Worm (Caenorhabditis elegans) whole organism, L3 larva: ENCODE data around the gene ncs-5.

ENCODE experiments used
- R02D3.7 ChIP-seq: fragments of 150-350 bp; optimal IDR thresholded peaks from 2 replicates; lab custom pipeline; 2014; ENCODE audit warnings: missing biosample characterization, missing genetic modification characterization
- ZK546.5 ChIP-seq: sonication (generic microtip); optimal IDR thresholded peaks from 2 replicates; lab custom pipeline; 2017; ENCODE audit warnings: missing biosample characterization, missing genetic modification characterization
- aly-2 ChIP-seq: fragments of 150-350 bp; optimal IDR thresholded peaks from 2 replicates; lab custom pipeline; 2014; ENCODE audit warnings: missing biosample characterization, missing genetic modification characterization
- ama-1 ChIP-seq: fragments of 150-350 bp; optimal IDR thresholded peaks from 2 replicates; lab custom pipeline; 2018
- ceh-16 ChIP-seq: sonication (generic microtip); optimal IDR thresholded peaks from 2 replicates; lab custom pipeline; 2017; ENCODE audit warnings: missing biosample characterization, missing genetic modification characterization
- ceh-28 ChIP-seq: fragments of 150-350 bp; optimal IDR thresholded peaks from 2 replicates; lab custom pipeline; 2014; ENCODE audit warnings: missing biosample characterization, missing genetic modification reagents, missing genetic modification characterization
- ceh-82 ChIP-seq: fragments of 150-350 bp; optimal IDR thresholded peaks from 2 replicates; lab custom pipeline; 2014; ENCODE audit warnings: missing biosample characterization, missing genetic modification characterization
- ceh-9 ChIP-seq: sonication (generic microtip); optimal IDR thresholded peaks from 2 replicates; lab custom pipeline; 2018; ENCODE audit warnings: missing biosample characterization, missing genetic modification characterization
- daf-12 ChIP-seq: fragments of 150-350 bp; optimal IDR thresholded peaks from 2 replicates; lab custom pipeline; 2014; ENCODE audit warnings: missing biosample characterization, missing genetic modification reagents, missing genetic modification characterization
- elt-2 ChIP-seq: sonication (generic microtip); optimal IDR thresholded peaks from 2 replicates; lab custom pipeline; 2016; ENCODE audit warnings: missing genetic modification reagents, mild to moderate bottlenecking, missing genetic modification characterization, missing compliant biosample characterization
- elt-3 ChIP-seq, 3 experiments: fragments of 150-350 bp in 1 of 3; sonication (generic microtip) in 2 of 3; optimal IDR thresholded peaks; 2 replicates in 2 of 3; 4 replicates in 1 of 3; lab custom pipeline; 2014 to 2017; ENCODE audit warnings: missing biosample characterization in 3 of 3, missing genetic modification characterization in 3 of 3
- eor-1 ChIP-seq, 2 experiments: fragments of 150-350 bp; optimal IDR thresholded peaks; 2 replicates each; lab custom pipeline; 2014 to 2018; ENCODE audit warnings: missing biosample characterization in 2 of 2, missing genetic modification characterization in 2 of 2
- fkh-10 ChIP-seq: sonication (generic microtip); optimal IDR thresholded peaks from 2 replicates; lab custom pipeline; 2017; ENCODE audit warnings: missing biosample characterization, missing genetic modification reagents, missing genetic modification characterization
- fos-1 ChIP-seq: fragments of 150-350 bp; optimal IDR thresholded peaks from 2 replicates; lab custom pipeline; 2014; ENCODE audit warnings: missing biosample characterization, missing genetic modification characterization
- lin-15B ChIP-seq: fragments of 150-350 bp; optimal IDR thresholded peaks from 2 replicates; lab custom pipeline; 2014; ENCODE audit warnings: missing biosample characterization, missing genetic modification characterization
- lin-39 ChIP-seq: fragments of 150-350 bp; optimal IDR thresholded peaks from 2 replicates; lab custom pipeline; 2018; ENCODE audit warnings: missing biosample characterization, missing genetic modification reagents, missing genetic modification characterization
- lsy-12 ChIP-seq: sonication (generic microtip); optimal IDR thresholded peaks from 2 replicates; lab custom pipeline; 2016; ENCODE audit warnings: mild to moderate bottlenecking, missing genetic modification characterization, missing compliant biosample characterization
- mdl-1 ChIP-seq: fragments of 150-350 bp; optimal IDR thresholded peaks from 2 replicates; lab custom pipeline; 2014; ENCODE audit warnings: missing biosample characterization, missing genetic modification characterization
- mml-1 ChIP-seq: fragments of 150-350 bp; sonication (generic microtip); optimal IDR thresholded peaks from 3 replicates; lab custom pipeline; 2014; ENCODE audit warnings: missing biosample characterization, missing genetic modification characterization
- nfya-1 ChIP-seq: sonication (generic microtip); optimal IDR thresholded peaks from 2 replicates; lab custom pipeline; 2017; ENCODE audit warnings: missing genetic modification characterization, mild to moderate bottlenecking, missing compliant biosample characterization, antibody characterized with exemption, moderate library complexity; ENCODE audit not compliant: insufficient read depth
- nhr-11 ChIP-seq: fragments of 150-350 bp; optimal IDR thresholded peaks from 2 replicates; lab custom pipeline; 2014; ENCODE audit warnings: missing biosample characterization, missing genetic modification characterization
- nhr-23 ChIP-seq: fragments of 150-350 bp; optimal IDR thresholded peaks from 2 replicates; lab custom pipeline; 2014; ENCODE audit warnings: missing biosample characterization, missing genetic modification reagents, missing genetic modification characterization
- nhr-25 ChIP-seq: sonication (generic microtip); optimal IDR thresholded peaks from 2 replicates; lab custom pipeline; 2017; ENCODE audit warnings: missing biosample characterization, missing genetic modification characterization
- nhr-43 ChIP-seq: sonication (generic microtip); optimal IDR thresholded peaks from 2 replicates; lab custom pipeline; 2016; ENCODE audit warnings: mild to moderate bottlenecking, missing genetic modification characterization, missing compliant biosample characterization; ENCODE audit not compliant: poor library complexity, severe bottlenecking
- nhr-67 ChIP-seq: fragments of 150-350 bp; optimal IDR thresholded peaks from 2 replicates; lab custom pipeline; 2014; ENCODE audit warnings: missing biosample characterization, missing genetic modification characterization
- nhr-76 ChIP-seq: fragments of 150-350 bp; sonication (generic microtip); optimal IDR thresholded peaks from 5 replicates; lab custom pipeline; 2014; ENCODE audit warnings: missing biosample characterization, missing genetic modification characterization
- pha-4 ChIP-seq: fragments of 150-350 bp; optimal IDR thresholded peaks from 2 replicates; lab custom pipeline; 2014; ENCODE audit warnings: missing biosample characterization, missing genetic modification reagents, missing genetic modification characterization
- pqm-1 ChIP-seq: fragments of 150-350 bp; optimal IDR thresholded peaks from 2 replicates; lab custom pipeline; 2017; ENCODE audit warnings: missing biosample characterization, missing genetic modification characterization, inconsistent platforms
- sea-2 ChIP-seq: fragments of 150-350 bp; sonication (generic microtip); optimal IDR thresholded peaks from 4 replicates; lab custom pipeline; 2014; ENCODE audit warnings: missing biosample characterization, missing genetic modification reagents, missing genetic modification characterization
- snpc-4 ChIP-seq: fragments of 150-350 bp; optimal IDR thresholded peaks from 2 replicates; lab custom pipeline; 2014; ENCODE audit warnings: missing biosample characterization, missing genetic modification characterization
- unc-62 ChIP-seq: fragments of 150-350 bp; sonication (generic microtip); optimal IDR thresholded peaks from 4 replicates; lab custom pipeline; 2014; ENCODE audit warnings: missing biosample characterization, missing genetic modification reagents, missing genetic modification characterization
- zag-1 ChIP-seq: fragments of 150-350 bp; optimal IDR thresholded peaks from 2 replicates; lab custom pipeline; 2014; ENCODE audit warnings: missing biosample characterization, missing genetic modification characterization
- ztf-4 ChIP-seq: fragments of 150-350 bp; optimal IDR thresholded peaks from 2 replicates; lab custom pipeline; 2014; ENCODE audit warnings: missing biosample characterization, missing genetic modification characterization

ncs-5 gene

DNA sequence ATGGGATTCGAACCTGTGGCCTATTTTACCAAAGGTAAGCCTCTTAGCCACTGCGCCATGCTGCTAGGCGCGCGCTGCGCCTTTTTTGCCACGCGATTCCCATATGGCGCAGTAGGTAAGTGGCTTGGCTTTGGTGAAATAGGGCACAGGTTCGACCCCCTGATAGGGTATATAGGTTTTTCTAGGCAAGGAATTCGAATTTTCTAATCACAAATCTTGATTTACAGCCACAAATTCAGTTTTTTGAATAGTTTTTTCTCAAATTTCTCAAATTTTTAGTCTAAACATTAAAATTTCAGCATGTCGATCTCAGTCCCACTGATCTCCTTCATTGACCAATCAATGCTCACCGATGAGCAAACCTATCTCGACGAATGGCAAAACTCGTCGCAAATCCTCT, 8.9 kb upstream of the ncs-5 start, which contains the start of gene C54E10.3:
TSS of gene C54E10.3 (plus strand) at position 301 of the 400 bp plus-strand sequence.
- TF ChIP-seq R02D3.7 (tag; lab: Kevin White, UChicago) (no peak), nhr-43 (tag; lab: Kevin White, UChicago) (no peak)

DNA sequence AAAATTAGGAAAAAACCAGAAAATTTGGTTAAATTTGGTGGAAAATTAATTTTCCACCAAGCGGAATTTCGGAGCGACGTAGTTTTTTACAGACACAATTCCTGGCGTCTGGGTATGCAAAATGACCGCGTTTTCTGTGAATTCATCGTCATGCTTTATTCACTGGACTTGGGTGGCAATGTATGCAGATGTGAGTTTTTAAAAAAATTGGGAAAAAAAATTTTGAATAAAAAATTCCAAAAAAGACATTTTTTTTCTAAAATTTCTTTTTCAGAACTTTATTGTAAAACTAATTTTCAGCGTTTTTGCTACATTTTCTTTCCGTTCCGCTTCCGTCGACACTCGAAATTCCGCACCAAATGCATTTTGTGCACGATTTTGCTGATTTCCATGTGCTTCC, 8.2 kb upstream of the ncs-5 start, which contains the start of gene C54E10.7:
TSS of gene C54E10.7 (plus strand) at position 301 of the 400 bp plus-strand sequence.
- no peak for TF ChIP-seq elt-3 (tag; optimal IDR thresholded peaks at IDR 0.05; lab: Kevin White, UChicago)
- no peak for TF ChIP-seq snpc-4 (tag; lab: Kevin White, UChicago)
- no peak for TF ChIP-seq unc-62 (GFP tag; lab: Kevin White, UChicago)
- TF ChIP-seq sea-2 (GFP tag; lab: Kevin White, UChicago), result no peak
- TF ChIP-seq pqm-1 (tag; lab: Kevin White, UChicago), result no peak
- no peak for TF ChIP-seq nfya-1 (tag; lab: Kevin White, UChicago)
- TF ChIP-seq ceh-9 (tag; lab: Kevin White, UChicago), result no peak
- TF ChIP-seq nhr-11 (tag; lab: Kevin White, UChicago), result no peak
- no peak for TF ChIP-seq nhr-67
- no peak for TF ChIP-seq zag-1 (tag; lab: Kevin White, UChicago)
- TF ChIP-seq nhr-76 (tag; lab: Kevin White, UChicago), result no peak
- no peak for TF ChIP-seq fos-1 (tag; lab: Kevin White, UChicago)
- TF ChIP-seq lin-39, result no peak
- no peak for TF ChIP-seq mml-1 (tag; lab: Kevin White, UChicago)

DNA sequence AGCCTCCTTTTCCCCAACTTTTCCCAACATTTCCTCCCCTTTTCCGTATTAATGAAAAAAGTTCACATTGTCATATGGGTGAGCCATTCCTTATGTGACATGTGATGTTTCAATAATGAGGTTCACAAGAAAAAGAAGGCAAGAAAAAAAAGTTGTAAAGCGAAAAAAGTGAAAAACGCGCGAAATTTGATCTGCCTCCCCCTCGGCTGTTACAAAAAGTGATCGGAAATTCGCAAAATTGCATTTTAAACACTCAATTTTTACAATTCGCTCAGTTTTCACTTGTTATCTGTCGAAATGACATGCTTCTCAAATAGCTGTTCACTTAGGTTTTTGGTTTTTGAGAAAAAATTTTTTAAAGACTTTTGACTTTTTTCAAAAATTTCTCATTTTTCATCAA, 2.0 kb downstream of the ncs-5 start:
- TF ChIP-seq fkh-10 (GFP tag; lab: Kevin White, UChicago), result peak; percentile 92
- TF ChIP-seq mml-1 (tag; lab: Kevin White, UChicago), result no peak

DNA sequence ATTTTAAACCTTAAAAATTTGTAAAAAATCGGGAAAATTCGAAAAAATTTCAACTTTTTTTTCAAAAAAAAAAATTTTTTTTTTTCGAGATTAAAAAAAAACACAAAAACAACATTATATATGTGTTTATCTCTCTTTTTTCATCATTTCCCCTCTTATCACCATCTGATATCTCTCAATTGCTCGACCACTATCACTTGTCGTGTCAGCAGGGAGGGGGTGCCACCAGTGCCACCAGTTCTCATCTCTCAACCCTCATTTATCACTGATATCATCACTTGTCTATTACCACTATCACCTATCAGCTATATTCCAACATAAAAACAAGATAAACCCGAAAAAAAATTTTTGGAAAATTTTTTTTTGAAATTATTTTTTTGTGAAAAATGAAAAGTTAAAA, 6.9 kb downstream of the ncs-5 start:
- no peak for TF ChIP-seq daf-12 (tag; lab: Kevin White, UChicago)
- no peak for TF ChIP-seq mdl-1
- TF ChIP-seq elt-2, result peak; percentile 87
- TF ChIP-seq pqm-1 (tag; lab: Kevin White, UChicago), result peak; percentile 33

DNA sequence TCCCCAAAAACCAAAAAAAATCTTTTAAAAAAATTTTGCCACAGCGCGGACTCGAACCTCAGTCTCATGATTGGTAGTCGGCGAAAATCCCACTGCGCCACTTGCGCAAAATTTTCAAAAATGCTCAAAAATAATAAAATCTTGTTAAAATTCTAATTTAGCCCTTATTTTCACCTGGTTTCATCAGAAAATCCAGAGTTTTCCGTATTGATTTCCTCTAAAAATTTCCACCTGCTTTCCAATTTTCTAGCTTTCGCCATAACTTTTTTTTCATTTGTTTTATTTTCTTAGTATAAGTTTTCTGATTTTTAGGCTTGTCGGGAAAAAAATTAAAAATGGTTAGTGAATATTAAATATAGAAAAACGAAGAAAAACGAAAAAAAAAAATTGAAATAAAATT, 7.8 kb downstream of the ncs-5 start:
- TF ChIP-seq lsy-12 (tag; lab: Kevin White, UChicago), result no peak
- no peak for TF ChIP-seq ztf-4 (tag; lab: Kevin White, UChicago)
- TF ChIP-seq mml-1 (tag; lab: Kevin White, UChicago), result no peak
- TF ChIP-seq lin-15B (tag; lab: Kevin White, UChicago), result no peak

ce11 chrV:18837125-18837524, 17.6 kb downstream of the ncs-5 start, which contains the start of gene cyp-33D3:
Gene cyp-33D3, minus strand, starts transcription at chrV:18837225.
- TF ChIP-seq ZK546.5 (tag; lab: Kevin White, UChicago) (no peak), nhr-76 (tag; lab: Kevin White, UChicago) (no peak), ama-1 (lab: Kevin White, UChicago) (no peak), elt-3 (tag; optimal IDR thresholded peaks at IDR 0.05; lab: Kevin White, UChicago) (no peak), sea-2 (GFP tag; lab: Kevin White, UChicago) (no peak), lin-15B (tag; lab: Kevin White, UChicago) (no peak), ceh-16 (tag; lab: Kevin White, UChicago) (no peak), ceh-9 (tag; lab: Kevin White, UChicago) (no peak), pqm-1 (tag; lab: Kevin White, UChicago) (no peak), pha-4 (tag; lab: Kevin White, UChicago) (no peak), ztf-4 (tag; lab: Kevin White, UChicago) (no peak), unc-62 (GFP tag; lab: Kevin White, UChicago) (no peak), ceh-82 (tag; lab: Kevin White, UChicago) (no peak), nhr-25 (tag; lab: Kevin White, UChicago) (no peak), nhr-23 (tag; lab: Kevin White, UChicago) (no peak), ceh-28 (tag; lab: Kevin White, UChicago) (no peak), fos-1 (tag; lab: Kevin White, UChicago) (no peak), eor-1 (tag; optimal IDR thresholded peaks at IDR 0.05; lab: Kevin White, UChicago) (no peak), aly-2 (tag; lab: Kevin White, UChicago) (no peak), daf-12 (tag; lab: Kevin White, UChicago) (no peak)
